Worm (Caenorhabditis elegans): ENCODE data around the gene C04E6.8.

ce11 chrV:5840939-5841338, 42.7 kb downstream of the C04E6.8 start:
- TF ChIP-seq pes-1 (GFP tag; IDR thresholded peaks at IDR 0.05) (no peak), F13C5.2 (tag; optimal IDR thresholded peaks at IDR 0.05) (no peak), scrt-1 (GFP tag; IDR thresholded peaks at IDR 0.05) (no peak), tra-4 (tag; optimal IDR thresholded peaks at IDR 0.05) (no peak), ceh-36 (tag; optimal IDR thresholded peaks at IDR 0.05) (no peak), B0310.2 (tag; optimal IDR thresholded peaks at IDR 0.05) (no peak), tbx-11 (GFP tag; IDR thresholded peaks at IDR 0.05) (no peak), flt-1 (GFP tag; IDR thresholded peaks at IDR 0.05) (no peak), ama-1 (optimal IDR thresholded peaks at IDR 0.05) (no peak)
